Fruit fly (Drosophila melanogaster) whole organism: ENCODE measurements around the gene toy.

Source experiments
- pan ChIP-seq: fragments of >200 bp; optimal IDR thresholded peaks from 2 replicates; lab custom pipeline; 2017
- usp ChIP-seq: fragments of >200 bp; optimal IDR thresholded peaks from 2 replicates; lab custom pipeline; 2017; ENCODE audit warnings: missing biosample characterization, missing genetic modification characterization, mixed read lengths

dm6 chr4:944354-944753 is 45.2 kb upstream of the toy start:
- no peak for TF ChIP-seq pan (lab: Kevin White, UChicago)
- no peak for TF ChIP-seq usp (GFP tag; lab: Kevin White, UChicago)
